Fruit fly (Drosophila melanogaster) whole organism, embryonic: ENCODE data around the gene CG2652.
A peak's percentile ranks its signal among the peaks of the same experiment; 100 is the strongest.

Source experiments
- Adf1 ChIP-seq: fragments of 200-800 bp; sonication (Bioruptor generic); IDR thresholded peaks from 2 replicates; pipeline ENCODE4 v1.3.6; 2022; ENCODE audit warnings: missing biosample characterization, missing genetic modification characterization
- BEAF-32 ChIP-seq: fragments of 200-800 bp; sonication (Bioruptor generic); optimal IDR thresholded peaks from 3 replicates; lab custom pipeline; 2017; ENCODE audit warnings: missing biosample characterization, missing genetic modification characterization, mild to moderate bottlenecking, moderate library complexity, missing genetic modification reagents
- CG13287 ChIP-seq: fragments of 200-800 bp; sonication (Bioruptor generic); IDR thresholded peaks from 2 replicates; pipeline ENCODE4 v1.3.6; 2022; ENCODE audit warnings: missing biosample characterization, missing genetic modification characterization; ENCODE audit not compliant: partially characterized antibody
- CG13624 ChIP-seq: fragments of 200-800 bp; sonication (Bioruptor generic); optimal IDR thresholded peaks from 2 replicates; lab custom pipeline; 2016; ENCODE audit warnings: missing biosample characterization, missing genetic modification characterization
- CG14710 ChIP-seq: fragments of 200-800 bp; sonication (Bioruptor generic); optimal IDR thresholded peaks from 3 replicates; lab custom pipeline; 2019; ENCODE audit warnings: missing biosample characterization, mild to moderate bottlenecking, missing genetic modification characterization, moderate library complexity
- CG17186 ChIP-seq: fragments of 200-800 bp; sonication (Bioruptor generic); optimal IDR thresholded peaks from 3 replicates; lab custom pipeline; 2017; ENCODE audit warnings: missing biosample characterization, missing genetic modification reagents, missing genetic modification characterization
- CG1832 ChIP-seq: fragments of 200-800 bp; sonication (Bioruptor generic); optimal IDR thresholded peaks from 2 replicates; lab custom pipeline; 2017; ENCODE audit warnings: missing biosample characterization, mild to moderate bottlenecking, missing genetic modification characterization, inconsistent platforms
- CG18599 ChIP-seq: fragments of 200-800 bp; sonication (Bioruptor generic); optimal IDR thresholded peaks from 3 replicates; lab custom pipeline; 2017; ENCODE audit warnings: missing biosample characterization, missing genetic modification characterization, mild to moderate bottlenecking, moderate library complexity, missing genetic modification reagents
- CG2116 ChIP-seq: fragments of 200-800 bp; sonication (Bioruptor generic); optimal IDR thresholded peaks from 3 replicates; lab custom pipeline; 2018; ENCODE audit warnings: missing biosample characterization, mild to moderate bottlenecking, missing genetic modification characterization
- CG6272 ChIP-seq: fragments of 200-800 bp; sonication (Bioruptor generic); IDR thresholded peaks from 2 replicates; pipeline ENCODE4 v1.3.6; 2022; ENCODE audit warnings: missing biosample characterization, missing genetic modification characterization
- CG6791 ChIP-seq: fragments of 200-800 bp; sonication (Bioruptor generic); IDR thresholded peaks from 3 replicates; pipeline ENCODE4 v1.3.6; 2022; ENCODE audit warnings: missing biosample characterization, missing genetic modification characterization; ENCODE audit not compliant: partially characterized antibody
- Dref ChIP-seq: fragments of 200-800 bp; sonication (Bioruptor generic); IDR thresholded peaks from 2 replicates; pipeline ENCODE4 v1.3.6; 2022; ENCODE audit warnings: missing biosample characterization, missing genetic modification characterization
- Ets65A ChIP-seq: fragments of 200-800 bp; sonication (Bioruptor generic); peaks from one replicate; lab custom pipeline; 2016; ENCODE audit warnings: missing biosample characterization, missing genetic modification characterization
- Fer1 ChIP-seq: fragments of 200-800 bp; sonication (Bioruptor generic); optimal IDR thresholded peaks from 2 replicates; lab custom pipeline; 2017; ENCODE audit warnings: missing biosample characterization, mild to moderate bottlenecking, missing genetic modification characterization
- Hr39 ChIP-seq: fragments of >200 bp; optimal IDR thresholded peaks from 2 replicates; lab custom pipeline; 2017
- Hr51 ChIP-seq, 2 experiments: fragments of 200-800 bp; sonication (Bioruptor generic); optimal IDR thresholded peaks; 2 replicates in 1 of 2; 3 replicates in 1 of 2; lab custom pipeline; 2016 to 2018; ENCODE audit warnings: missing biosample characterization in 2 of 2, missing genetic modification characterization in 2 of 2, mild to moderate bottlenecking in 1 of 2, moderate library complexity in 1 of 2
- Mad ChIP-seq: fragments of 200-800 bp; sonication (Bioruptor generic); optimal IDR thresholded peaks from 2 replicates; lab custom pipeline; 2016; ENCODE audit warnings: missing biosample characterization, missing genetic modification characterization
- Med ChIP-seq: fragments of 200-800 bp; sonication (Bioruptor generic); peaks from one replicate; lab custom pipeline; 2016; ENCODE audit warnings: missing biosample characterization, missing genetic modification characterization, mild to moderate bottlenecking, inconsistent platforms, moderate library complexity
- Ptx1 ChIP-seq: fragments of 200-800 bp; sonication (Bioruptor generic); IDR thresholded peaks from 2 replicates; pipeline ENCODE4 v1.3.6; 2022; ENCODE audit warnings: missing biosample characterization, missing genetic modification characterization
- Scr ChIP-seq: fragments of 200-800 bp; sonication (Bioruptor generic); IDR thresholded peaks from 2 replicates; pipeline ENCODE4 v1.3.6; 2022; ENCODE audit warnings: missing biosample characterization, missing genetic modification characterization; ENCODE audit not compliant: partially characterized antibody
- Sry-δ ChIP-seq: fragments of 200-800 bp; sonication (Bioruptor generic); optimal IDR thresholded peaks from 2 replicates; lab custom pipeline; 2016; ENCODE audit warnings: missing biosample characterization, missing genetic modification characterization
- TFAM ChIP-seq: fragments of 200-800 bp; sonication (Bioruptor generic); optimal IDR thresholded peaks from 2 replicates; lab custom pipeline; 2017; ENCODE audit warnings: missing biosample characterization, missing genetic modification characterization, inconsistent platforms
- Trl ChIP-seq, 3 experiments: fragments of >200 bp in 2 of 3; fragments of 200-800 bp in 1 of 3; sonication (Bioruptor generic) in 1 of 3; optimal IDR thresholded peaks; 2 replicates in 1 of 3; 3 replicates in 2 of 3; lab custom pipeline; 2016 to 2017; ENCODE audit warnings: missing biosample characterization in 1 of 3, missing genetic modification characterization in 1 of 3
- amos ChIP-seq: fragments of 200-800 bp; sonication (Bioruptor generic); IDR thresholded peaks from 2 replicates; pipeline ENCODE4 v1.3.6; 2022; ENCODE audit warnings: missing biosample characterization, missing genetic modification characterization; ENCODE audit not compliant: partially characterized antibody
- cg ChIP-seq: fragments of 200-800 bp; sonication (Bioruptor generic); optimal IDR thresholded peaks from 3 replicates; lab custom pipeline; 2019; ENCODE audit warnings: missing biosample characterization, mild to moderate bottlenecking, missing genetic modification characterization, moderate library complexity
- chinmo ChIP-seq: fragments of 200-800 bp; sonication (Bioruptor generic); IDR thresholded peaks from 4 replicates; pipeline ENCODE4 v1.3.6; 2022; ENCODE audit warnings: missing biosample characterization, missing genetic modification characterization; ENCODE audit not compliant: partially characterized antibody
- chn ChIP-seq: fragments of 200-800 bp; sonication (Bioruptor generic); optimal IDR thresholded peaks from 2 replicates; lab custom pipeline; 2016; ENCODE audit warnings: missing biosample characterization, missing genetic modification characterization
- crol ChIP-seq: fragments of 200-800 bp; sonication (Bioruptor generic); IDR thresholded peaks from 2 replicates; pipeline ENCODE4 v1.3.6; 2022; ENCODE audit warnings: missing biosample characterization, missing genetic modification characterization
- crp ChIP-seq, 2 experiments: fragments of 200-800 bp; sonication (Bioruptor generic); optimal IDR thresholded peaks; 2 replicates in 1 of 2; 3 replicates in 1 of 2; lab custom pipeline; 2017; ENCODE audit warnings: missing biosample characterization in 2 of 2, missing genetic modification characterization in 2 of 2, mild to moderate bottlenecking in 1 of 2, moderate library complexity in 1 of 2
- dm ChIP-seq: fragments of 200-800 bp; sonication (Bioruptor generic); optimal IDR thresholded peaks from 3 replicates; lab custom pipeline; 2016; ENCODE audit warnings: missing biosample characterization, missing genetic modification characterization
- ewg ChIP-seq: fragments of 200-800 bp; sonication (Bioruptor generic); optimal IDR thresholded peaks from 3 replicates; lab custom pipeline; 2017; ENCODE audit warnings: mild to moderate bottlenecking, missing biosample characterization, missing genetic modification reagents, missing genetic modification characterization
- fu2 ChIP-seq: fragments of 200-800 bp; sonication (Bioruptor generic); optimal IDR thresholded peaks from 2 replicates; lab custom pipeline; 2016; ENCODE audit warnings: missing biosample characterization, missing genetic modification characterization
- knrl ChIP-seq: fragments of 200-800 bp; sonication (Bioruptor generic); IDR thresholded peaks from 3 replicates; pipeline ENCODE4 v1.3.6; 2022; ENCODE audit warnings: missing biosample characterization, missing genetic modification characterization; ENCODE audit not compliant: partially characterized antibody
- lilli ChIP-seq: fragments of 200-800 bp; sonication (Bioruptor generic); optimal IDR thresholded peaks from 3 replicates; lab custom pipeline; 2016; ENCODE audit warnings: missing biosample characterization, missing genetic modification characterization
- nerfin-1 ChIP-seq: fragments of 200-800 bp; sonication (Bioruptor generic); optimal IDR thresholded peaks from 3 replicates; lab custom pipeline; 2019; ENCODE audit warnings: missing biosample characterization, mild to moderate bottlenecking, missing genetic modification characterization, moderate library complexity
- onecut ChIP-seq: fragments of 200-800 bp; sonication (Bioruptor generic); IDR thresholded peaks from 2 replicates; pipeline ENCODE4 v1.3.6; 2022; ENCODE audit warnings: missing biosample characterization, missing genetic modification characterization
- otp ChIP-seq: fragments of 200-800 bp; sonication (Bioruptor generic); IDR thresholded peaks from 3 replicates; pipeline ENCODE4, ENCODE4 v1.3.6; 2022; ENCODE audit warnings: missing biosample characterization, missing genetic modification characterization
- pho ChIP-seq: fragments of 200-800 bp; sonication (Bioruptor generic); optimal IDR thresholded peaks from 2 replicates; lab custom pipeline; 2016; ENCODE audit warnings: missing biosample characterization, missing genetic modification characterization
- pzg ChIP-seq: fragments of 200-800 bp; sonication (Bioruptor generic); optimal IDR thresholded peaks from 3 replicates; lab custom pipeline; 2018; ENCODE audit warnings: missing biosample characterization, mild to moderate bottlenecking, missing genetic modification characterization, moderate library complexity
- sd ChIP-seq: fragments of 200-800 bp; sonication (Bioruptor generic); optimal IDR thresholded peaks from 3 replicates; lab custom pipeline; 2018; ENCODE audit warnings: missing biosample characterization, mild to moderate bottlenecking, missing genetic modification characterization, moderate library complexity
- sens ChIP-seq: fragments of 200-800 bp; sonication (Bioruptor generic); peaks from one replicate; lab custom pipeline; 2016; ENCODE audit warnings: missing biosample characterization, missing genetic modification characterization
- seq ChIP-seq: fragments of 200-800 bp; sonication (Bioruptor generic); IDR thresholded peaks from 2 replicates; pipeline ENCODE4 v1.3.6; 2022; ENCODE audit warnings: missing biosample characterization, missing genetic modification characterization
- sob ChIP-seq: fragments of 200-800 bp; sonication (Bioruptor generic); IDR thresholded peaks from 2 replicates; pipeline ENCODE4 v1.3.6; 2022; ENCODE audit warnings: missing biosample characterization, missing genetic modification characterization
- sr ChIP-seq: fragments of 200-800 bp; sonication (Bioruptor generic); IDR thresholded peaks from 3 replicates; pipeline ENCODE4 v1.3.6; 2022; ENCODE audit warnings: missing biosample characterization, missing genetic modification characterization
- stwl ChIP-seq: fragments of 200-800 bp; sonication (Bioruptor generic); optimal IDR thresholded peaks from 3 replicates; lab custom pipeline; 2018; ENCODE audit warnings: missing biosample characterization, mild to moderate bottlenecking, missing genetic modification characterization, moderate library complexity
- unc-4 ChIP-seq: fragments of 200-800 bp; sonication (Bioruptor generic); IDR thresholded peaks from 2 replicates; pipeline ENCODE4 v1.3.6; 2022; ENCODE audit warnings: missing biosample characterization, missing genetic modification characterization; ENCODE audit not compliant: partially characterized antibody
- zfh1 ChIP-seq: fragments of 200-800 bp; sonication (Bioruptor generic); IDR thresholded peaks from 3 replicates; pipeline ENCODE4 v1.3.6; 2022; ENCODE audit warnings: missing biosample characterization, missing genetic modification characterization

The CG2652 gene

DNA sequence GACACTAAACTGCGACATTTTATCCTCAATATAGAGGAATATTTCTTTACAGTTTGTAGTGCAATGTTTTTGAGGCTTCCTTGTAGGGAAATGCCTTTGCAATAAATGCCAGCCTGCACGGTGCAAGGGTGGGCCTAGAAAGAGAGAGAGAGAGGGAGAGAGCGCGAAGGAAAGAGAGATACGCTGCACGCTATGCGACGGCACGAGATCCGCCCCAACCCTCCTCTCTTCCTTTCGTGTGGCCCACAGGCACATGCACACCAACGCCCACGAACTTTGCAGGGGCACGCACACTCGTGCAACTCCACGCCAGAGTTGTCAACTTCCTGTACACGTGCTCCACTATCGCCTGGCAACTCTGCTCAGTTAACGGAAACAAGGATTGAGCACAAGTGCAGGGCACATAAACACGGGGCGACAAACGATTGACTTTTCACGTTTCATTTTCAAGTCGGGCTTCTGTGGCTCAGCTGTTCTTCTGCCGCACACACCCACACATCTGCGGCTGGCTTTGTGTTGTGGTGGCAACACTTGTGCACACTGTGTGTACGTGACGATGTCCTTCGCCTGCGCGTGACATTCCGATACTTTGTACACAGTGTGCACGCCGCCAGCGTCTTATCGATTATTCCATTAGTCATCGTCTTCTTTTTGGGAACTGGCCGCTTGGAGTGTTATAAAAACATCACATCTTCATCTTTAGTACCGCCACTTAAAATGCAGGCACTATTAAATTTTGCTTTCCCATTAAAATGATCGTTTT, 46.6 kb downstream of the CG2652 start:
- TF ChIP-seq sr (GFP tag; lab: Robert Waterston, UW) (no peak), onecut (peak; percentile 69), sd (tag; lab: Kevin White, UChicago) (no peak), Trl (optimal IDR thresholded peaks at IDR 0.05; lab: Kevin White, UChicago) (peak; percentile 11 to 47), Trl (GFP tag; optimal IDR thresholded peaks at IDR 0.05; lab: Kevin White, UChicago) (no peak), zfh1 (no peak), Med (GFP tag; lab: Kevin White, UChicago) (peak; percentile 45), crol (GFP tag; lab: Robert Waterston, UW) (peak; percentile 69), crp (GFP tag; optimal IDR thresholded peaks at IDR 0.05; lab: Kevin White, UChicago) (peak in 1 of 2 experiments; percentile 12), Hr39 (lab: Kevin White, UChicago) (no peak), Hr51 (GFP tag; optimal IDR thresholded peaks at IDR 0.05; lab: Kevin White, UChicago) (peak in 1 of 2 experiments; percentile 6), CG18599 (GFP tag; lab: Kevin White, UChicago) (peak; percentile 18), CG17186 (GFP tag; lab: Kevin White, UChicago) (no peak), Sry-δ (peak; percentile 16), dm (GFP tag; lab: Kevin White, UChicago) (peak; percentile 13), CG2116 (GFP tag; lab: Kevin White, UChicago) (peak; percentile 51), BEAF-32 (GFP tag; lab: Kevin White, UChicago) (peak; percentile 61), CG14710 (tag; lab: Kevin White, UChicago) (peak; percentile 20), Fer1 (GFP tag; lab: Kevin White, UChicago) (peak; percentile 7), Dref (GFP tag; lab: Robert Waterston, UW) (peak; percentile 44), lilli (no peak), pzg (GFP tag; lab: Kevin White, UChicago) (peak; percentile 19), CG6791 (GFP tag; lab: Robert Waterston, UW) (0 out of 3 replicates have a peak, but pooled peaks have one; percentile 46), CG13624 (GFP tag; lab: Kevin White, UChicago) (no peak), fu2 (no peak), TFAM (GFP tag; lab: Kevin White, UChicago) (no peak), amos (GFP tag; lab: Robert Waterston, UW) (peak; percentile 57), chinmo (GFP tag; lab: Robert Waterston, UW) (0 out of 4 replicates have a peak, but pooled peaks have one; percentile 22), ewg (GFP tag; lab: Kevin White, UChicago) (peak; percentile 79), sens (GFP tag; lab: Kevin White, UChicago) (peak; percentile 15), Adf1 (GFP tag; lab: Robert Waterston, UW) (peak; percentile 9; the same call in 1 of the 2 replicates), CG13287 (GFP tag; lab: Robert Waterston, UW) (peak; percentile 28; the same call in 1 of the 2 replicates), knrl (GFP tag; lab: Robert Waterston, UW) (peak; percentile 20; the same call in 1 of the 3 replicates), stwl (tag; lab: Kevin White, UChicago) (peak; percentile 39), chn (GFP tag; lab: Kevin White, UChicago) (peak; percentile 1), seq (GFP tag; lab: Robert Waterston, UW) (peak; percentile 18; the same call in 1 of the 2 replicates), cg (peak; percentile 51), Scr (GFP tag; lab: Robert Waterston, UW) (0 out of 2 replicates have a peak, but pooled peaks have one; percentile 31), Ets65A (GFP tag; lab: Kevin White, UChicago) (peak; percentile 24), sob (GFP tag; lab: Robert Waterston, UW) (0 out of 2 replicates have a peak, but pooled peaks have one; percentile 10), CG6272 (GFP tag; lab: Robert Waterston, UW) (no peak), nerfin-1 (tag; lab: Kevin White, UChicago) (peak; percentile 51), CG1832 (peak; percentile 55), Ptx1 (0 out of 2 replicates have a peak, but pooled peaks have one; percentile 10), unc-4 (peak; percentile 41; the same call in 1 of the 2 replicates), pho (GFP tag; lab: Kevin White, UChicago) (no peak), otp (GFP tag; lab: Robert Waterston, UW) (0 out of 3 replicates have a peak, but pooled peaks have one; percentile 10), Mad (GFP tag; lab: Kevin White, UChicago) (no peak)
